Worm (Caenorhabditis elegans): ENCODE data around the gene ech-1.1.
A peak's percentile ranks its signal among the peaks of the same experiment; 100 is the strongest.

ech-1.1 gene

ce11 chrV:15380857-15381256 lies 19.5 kb upstream of the ech-1.1 start, which contains the start of gene dhs-23:
Gene dhs-23, plus strand, starts transcription at chrV:15381219.
- TF ChIP-seq nhr-80 (tag; optimal IDR thresholded peaks at IDR 0.05), result peak; percentile 11
- TF ChIP-seq K11D2.4 (GFP tag; IDR thresholded peaks at IDR 0.05), result no peak

DNA sequence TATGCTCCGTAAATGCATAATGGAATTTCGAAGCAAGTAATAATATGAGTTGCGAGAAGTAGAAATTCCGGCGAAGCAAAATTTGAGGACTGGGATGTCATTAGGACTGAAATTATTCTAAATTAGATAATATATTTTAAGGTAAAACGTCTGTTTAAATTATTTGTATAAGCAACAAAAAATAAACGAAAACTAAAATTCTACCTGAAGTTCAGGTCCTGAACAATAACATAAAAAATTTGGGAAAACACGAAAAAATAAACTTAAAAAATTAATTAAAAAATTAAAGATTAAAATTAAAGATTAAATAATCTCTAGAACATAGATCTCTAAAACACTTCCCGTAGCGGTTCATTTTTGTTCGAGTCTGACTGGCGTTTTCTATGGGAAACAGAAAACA lies 18.5 kb upstream of the ech-1.1 start, which contains the start of gene srh-251:
Gene srh-251, minus strand, starts transcription at position 101 of the 400 bp plus-strand sequence.
- TF ChIP-seq egl-18 (GFP tag; IDR thresholded peaks at IDR 0.05) (no peak), tbp1 (GFP tag; optimal IDR thresholded peaks at IDR 0.05) (no peak), aptf-3 (GFP tag; IDR thresholded peaks at IDR 0.05) (no peak), hmg-20 (GFP tag; IDR thresholded peaks at IDR 0.05) (no peak), madf-3 (GFP tag; IDR thresholded peaks at IDR 0.05) (no peak), K11D2.4 (GFP tag; IDR thresholded peaks at IDR 0.05) (no peak), nfya-2 (GFP tag; IDR thresholded peaks at IDR 0.05) (no peak), nhr-27 (tag; optimal IDR thresholded peaks at IDR 0.05) (no peak), B0261.1 (tag; optimal IDR thresholded peaks at IDR 0.05) (no peak), ztf-28 (GFP tag; IDR thresholded peaks at IDR 0.05) (no peak), hmg-1.2 (GFP tag; IDR thresholded peaks at IDR 0.05) (no peak), pha-4 (tag; optimal IDR thresholded peaks at IDR 0.05) (no peak), sdz-38 (tag; optimal IDR thresholded peaks at IDR 0.05) (no peak), ceh-27 (GFP tag; optimal IDR thresholded peaks at IDR 0.05) (no peak), F33H1.4 (GFP tag; IDR thresholded peaks at IDR 0.05) (no peak), efl-1 (GFP tag; optimal IDR thresholded peaks at IDR 0.05) (no peak), ceh-58 (GFP tag; IDR thresholded peaks at IDR 0.05) (no peak)

DNA sequence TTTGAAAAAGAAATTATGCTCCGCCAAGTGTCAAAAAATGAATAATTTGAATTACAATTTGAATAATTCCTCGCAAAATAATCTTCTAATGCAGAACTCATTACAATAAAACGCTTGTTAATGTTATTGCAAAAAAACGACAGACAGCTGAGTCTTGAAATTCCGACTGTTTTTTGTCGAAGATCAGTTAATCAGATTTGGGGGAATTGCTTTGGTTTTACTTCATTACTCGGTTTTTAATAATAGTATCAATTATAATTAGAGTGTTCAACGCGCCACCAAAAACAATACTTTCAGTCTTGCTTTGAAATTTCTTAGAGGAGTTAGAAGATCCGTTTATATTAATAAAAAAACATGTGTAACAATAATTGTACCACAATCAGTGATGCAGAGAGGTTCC lies 16.6 kb upstream of the ech-1.1 start, which contains the start of gene srh-122:
Gene srh-122, minus strand, starts transcription at position 101 of the 400 bp plus-strand sequence.
- TF ChIP-seq efl-1 (GFP tag; optimal IDR thresholded peaks at IDR 0.05), result no peak
- TF ChIP-seq dox-1 (GFP tag; IDR thresholded peaks at IDR 0.05), result no peak
- TF ChIP-seq madf-6 (GFP tag; IDR thresholded peaks at IDR 0.05), result no peak
- TF ChIP-seq ztf-22 (GFP tag; optimal IDR thresholded peaks at IDR 0.05), result no peak

- TF ChIP-seq ceh-79 (tag; optimal IDR thresholded peaks at IDR 0.05) (no peak), zfh-2 (GFP tag; conservative IDR thresholded peaks at IDR 0.05) (no peak), nfya-2 (GFP tag; IDR thresholded peaks at IDR 0.05) (no peak), ceh-58 (GFP tag; IDR thresholded peaks at IDR 0.05) (no peak), tbp1 (GFP tag; optimal IDR thresholded peaks at IDR 0.05) (no peak), F52B5.7 (tag; optimal IDR thresholded peaks at IDR 0.05) (no peak), ceh-100 (GFP tag; IDR thresholded peaks at IDR 0.05) (no peak), ama-1 (optimal IDR thresholded peaks at IDR 0.05) (no peak), ama-1 (GFP tag; optimal IDR thresholded peaks at IDR 0.05) (no peak), ztf-18 (tag; optimal IDR thresholded peaks at IDR 0.05) (no peak), B0336.3 (GFP tag; IDR thresholded peaks at IDR 0.05) (no peak), F49E8.2 (tag; optimal IDR thresholded peaks at IDR 0.05; ENCODE audit: insufficient read depth) (no peak), zim-3 (tag; optimal IDR thresholded peaks at IDR 0.05) (no peak), akir-1 (GFP tag; optimal IDR thresholded peaks at IDR 0.05) (no peak), ccch-3 (GFP tag; optimal IDR thresholded peaks at IDR 0.05) (no peak), nfyb-1 (GFP tag; IDR thresholded peaks at IDR 0.05) (no peak)
These were observed 14.9 kb upstream of the ech-1.1 start, which contains the start of gene srh-52 for ce11 chrV:15376223-15376622. Gene srh-52, minus strand, starts transcription at chrV:15376323.

ce11 chrV:15369707-15370106 lies 8.4 kb upstream of the ech-1.1 start, which contains the start of gene nhr-269:
Gene nhr-269, minus strand, starts transcription at chrV:15369807.
- no peak for TF ChIP-seq F23B12.7 (tag; optimal IDR thresholded peaks at IDR 0.05; ENCODE audit: insufficient read depth)
- TF ChIP-seq hmg-20 (GFP tag; IDR thresholded peaks at IDR 0.05), result no peak
- no peak for TF ChIP-seq snpc-1.3 (tag; optimal IDR thresholded peaks at IDR 0.05; ENCODE audit: insufficient read depth)
- TF ChIP-seq hrde-1 (tag; optimal IDR thresholded peaks at IDR 0.05; ENCODE audit: borderline replicate concordance), result no peak
- no peak for TF ChIP-seq rpc-1 (optimal IDR thresholded peaks at IDR 0.05)
- TF ChIP-seq rpc-1 (tag; optimal IDR thresholded peaks at IDR 0.05), result no peak
- no peak for TF ChIP-seq F10E7.11 (tag; optimal IDR thresholded peaks at IDR 0.05)
- TF ChIP-seq rcor-1 (GFP tag; IDR thresholded peaks at IDR 0.05), result no peak
- TF ChIP-seq dpl-1 (GFP tag; optimal IDR thresholded peaks at IDR 0.05), result no peak
- TF ChIP-seq nfya-2 (GFP tag; IDR thresholded peaks at IDR 0.05), result no peak
- TF ChIP-seq unc-62 (GFP tag; optimal IDR thresholded peaks at IDR 0.05), result no peak
- TF ChIP-seq F49E8.2 (tag; optimal IDR thresholded peaks at IDR 0.05; ENCODE audit: insufficient read depth), result no peak
- no peak for TF ChIP-seq mes-4 (tag; optimal IDR thresholded peaks at IDR 0.05)
- TF ChIP-seq ztf-28 (GFP tag; IDR thresholded peaks at IDR 0.05), result no peak
- TF ChIP-seq zfh-2 (GFP tag; conservative IDR thresholded peaks at IDR 0.05), result no peak
